Worm (Caenorhabditis elegans) whole organism, L4/young adult: ENCODE results near the gene ssp-32.

Experiments used
- W03F9.2 ChIP-seq: fragments of 150-350 bp; optimal IDR thresholded peaks from 2 replicates; lab custom pipeline; 2014; ENCODE audit warnings: missing biosample characterization, missing genetic modification characterization
- dao-5 ChIP-seq: sonication (generic microtip); optimal IDR thresholded peaks from 2 replicates; lab custom pipeline; 2016; ENCODE audit warnings: missing genotype, missing genetic modification characterization, moderate library complexity, missing compliant biosample characterization
- him-1 ChIP-seq: sonication (generic microtip); optimal IDR thresholded peaks from 2 replicates; lab custom pipeline; 2016; ENCODE audit warnings: missing genotype, missing genetic modification reagents, missing genetic modification characterization, missing compliant biosample characterization

Gene ssp-32

ce11 chrIV:9899227-9899626, 4.0 kb downstream of the ssp-32 start:
- TF ChIP-seq W03F9.2 (tag; lab: Kevin White, UChicago) (no peak), him-1 (no peak), dao-5 (tag; lab: Kevin White, UChicago) (no peak)

- TF ChIP-seq him-1 (no peak), W03F9.2 (tag; lab: Kevin White, UChicago) (no peak), dao-5 (tag; lab: Kevin White, UChicago) (no peak)
These were observed 8.4 kb downstream of the ssp-32 start, which contains the start of gene best-13 for ce11 chrIV:9903608-9904007. best-13 (plus strand) TSS chrIV:9903908.

ce11 chrIV:9913064-9913463, 17.9 kb downstream of the ssp-32 start:
- TF ChIP-seq dao-5 (tag; lab: Kevin White, UChicago) (no peak), W03F9.2 (tag; lab: Kevin White, UChicago) (no peak), him-1 (no peak)

- TF ChIP-seq dao-5 (tag; lab: Kevin White, UChicago) (no peak), him-1 (no peak), W03F9.2 (tag; lab: Kevin White, UChicago) (no peak)
These were observed 19.9 kb downstream of the ssp-32 start for ce11 chrIV:9915128-9915527.

ce11 chrIV:9916224-9916623, 21.0 kb downstream of the ssp-32 start, which contains the start of gene bed-3:
bed-3 (plus strand) TSS chrIV:9916524.
- TF ChIP-seq dao-5 (tag; lab: Kevin White, UChicago) = no peak
- no peak for TF ChIP-seq him-1
- no peak for TF ChIP-seq W03F9.2 (tag; lab: Kevin White, UChicago)

ce11 chrIV:9918021-9918420, 22.8 kb downstream of the ssp-32 start:
- TF ChIP-seq W03F9.2 (tag; lab: Kevin White, UChicago) (no peak), dao-5 (tag; lab: Kevin White, UChicago) (no peak), him-1 (no peak)

- TF ChIP-seq him-1 (no peak), W03F9.2 (tag; lab: Kevin White, UChicago) (no peak), dao-5 (tag; lab: Kevin White, UChicago) (no peak)
These were observed 25.2 kb downstream of the ssp-32 start for ce11 chrIV:9920426-9920825.

ce11 chrIV:9924419-9924818, 29.2 kb downstream of the ssp-32 start:
- TF ChIP-seq him-1 (no peak), dao-5 (tag; lab: Kevin White, UChicago) (no peak), W03F9.2 (tag; lab: Kevin White, UChicago) (no peak)

- TF ChIP-seq dao-5 (tag; lab: Kevin White, UChicago) (no peak), W03F9.2 (tag; lab: Kevin White, UChicago) (no peak), him-1 (no peak)
These were observed 33.1 kb downstream of the ssp-32 start, which contains the start of gene dur-1 for ce11 chrIV:9928180-9928896. dur-1 (minus strand) TSS chrIV:9928230.

- TF ChIP-seq dao-5 (tag; lab: Kevin White, UChicago) (no peak), him-1 (no peak), W03F9.2 (tag; lab: Kevin White, UChicago) (no peak)
These were observed 36.9 kb downstream of the ssp-32 start, which contains the start of the genes trmt-10A and F25H8.2 for ce11 chrIV:9932055-9932454. trmt-10A (minus strand) TSS chrIV:9932213. F25H8.2 (plus strand) TSS chrIV:9932235.

ce11 chrIV:9933580-9933979, 38.4 kb downstream of the ssp-32 start, which contains the start of gene spe-29:
spe-29 (plus strand) TSS chrIV:9933880.
- TF ChIP-seq him-1 (no peak), dao-5 (tag; lab: Kevin White, UChicago) (no peak), W03F9.2 (tag; lab: Kevin White, UChicago) (no peak)

ce11 chrIV:9943214-9943613, 48.0 kb downstream of the ssp-32 start:
- no peak for TF ChIP-seq dao-5 (tag; lab: Kevin White, UChicago)
- no peak for TF ChIP-seq W03F9.2 (tag; lab: Kevin White, UChicago)
- no peak for TF ChIP-seq him-1

ce11 chrIV:9944279-9944678, 49.1 kb downstream of the ssp-32 start:
- no peak for TF ChIP-seq W03F9.2 (tag; lab: Kevin White, UChicago)
- no peak for TF ChIP-seq dao-5 (tag; lab: Kevin White, UChicago)
- no peak for TF ChIP-seq him-1
